2 fruit fly cellular contexts compared by ENCODE assay signal in genomic region chr3R:13888332-13888731, dm6.
TF ChIP-seq lines count a peak whose summit lies in the region.

No protein-coding gene starts in this region.

- no peak for TF ChIP-seq CTCF in whole organism, embryonic (GFP tag; optimal IDR thresholded peaks at IDR 0.05; lab: Kevin White, UChicago)

TF ChIP-seq in whole organism, embryonic, 481 proteins besides CTCF, POLR2A, EP300 and RAD21 (continues in another document):
- no peak for TF ChIP-seq CG30020 (tag; optimal IDR thresholded peaks at IDR 0.05; lab: Kevin White, UChicago)
- no peak for TF ChIP-seq CG6272 (GFP tag; IDR thresholded peaks at IDR 0.05; lab: Robert Waterston, UW)
- TF ChIP-seq amos (GFP tag; IDR thresholded peaks at IDR 0.05; lab: Robert Waterston, UW; ENCODE audit: partially characterized antibody) = no peak
- peak in 1 of 2 experiments; percentile 51 for TF ChIP-seq bsh (GFP tag; optimal IDR thresholded peaks at IDR 0.05; lab: Kevin White, UChicago)
- TF ChIP-seq CG30431 (GFP tag; optimal IDR thresholded peaks at IDR 0.05; lab: Kevin White, UChicago) = no peak
- TF ChIP-seq CG18011 (GFP tag; optimal IDR thresholded peaks at IDR 0.05; lab: Kevin White, UChicago) = no peak
- TF ChIP-seq pum (GFP tag; optimal IDR thresholded peaks at IDR 0.05; lab: Kevin White, UChicago) = no peak
- no peak for TF ChIP-seq B-H2 (GFP tag; optimal IDR thresholded peaks at IDR 0.05; lab: Kevin White, UChicago)
- TF ChIP-seq unpg (GFP tag; optimal IDR thresholded peaks at IDR 0.05; lab: Kevin White, UChicago) = peak; percentile 23
- peak; percentile 5 for TF ChIP-seq CG14710 (tag; optimal IDR thresholded peaks at IDR 0.05; lab: Kevin White, UChicago)
- no peak for TF ChIP-seq PHDP (tag; optimal IDR thresholded peaks at IDR 0.05; lab: Kevin White, UChicago)
- TF ChIP-seq CG10979 (tag; optimal IDR thresholded peaks at IDR 0.05; lab: Kevin White, UChicago) = peak; percentile 35
- TF ChIP-seq nerfin-2 (GFP tag; IDR thresholded peaks at IDR 0.05; lab: Robert Waterston, UW; ENCODE audit: partially characterized antibody) = no peak
- TF ChIP-seq CG15011 (GFP tag; optimal IDR thresholded peaks at IDR 0.05; lab: Kevin White, UChicago) = no peak
- no peak for TF ChIP-seq Tbp (GFP tag; optimal IDR thresholded peaks at IDR 0.05; lab: Kevin White, UChicago)
- TF ChIP-seq jing (GFP tag; optimal IDR thresholded peaks at IDR 0.05; lab: Kevin White, UChicago) = no peak
- no peak for TF ChIP-seq tup (GFP tag; optimal IDR thresholded peaks at IDR 0.05; lab: Kevin White, UChicago)
- TF ChIP-seq CG11085 (GFP tag; IDR thresholded peaks at IDR 0.05; lab: Robert Waterston, UW) = no peak
- TF ChIP-seq Neu2 (GFP tag; optimal IDR thresholded peaks at IDR 0.05; lab: Kevin White, UChicago; ENCODE audit: borderline replicate concordance) = no peak
- no peak for TF ChIP-seq CG17359 (tag; optimal IDR thresholded peaks at IDR 0.05; lab: Kevin White, UChicago)
- no peak for TF ChIP-seq CG4404 (GFP tag; IDR thresholded peaks at IDR 0.05; lab: Robert Waterston, UW)
- TF ChIP-seq CG31441 (GFP tag; IDR thresholded peaks at IDR 0.05; lab: Robert Waterston, UW) = no peak
- TF ChIP-seq CG11247 (GFP tag; IDR thresholded peaks at IDR 0.05; lab: Robert Waterston, UW) = no peak
- TF ChIP-seq salm (tag; optimal IDR thresholded peaks at IDR 0.05; lab: Kevin White, UChicago) = no peak
- TF ChIP-seq Mrtf (GFP tag; IDR thresholded peaks at IDR 0.05; lab: Robert Waterston, UW) = no peak
- TF ChIP-seq grn (GFP tag; optimal IDR thresholded peaks at IDR 0.05; lab: Kevin White, UChicago) = peak; percentile 48
- TF ChIP-seq CG4360 (GFP tag; IDR thresholded peaks at IDR 0.05; lab: Robert Waterston, UW) = no peak
- TF ChIP-seq gsb (GFP tag; IDR thresholded peaks at IDR 0.05; lab: Robert Waterston, UW) = no peak
- TF ChIP-seq Sox102F (GFP tag; optimal IDR thresholded peaks at IDR 0.05; lab: Kevin White, UChicago) = peak; percentile 22
- no peak for TF ChIP-seq ro (GFP tag; IDR thresholded peaks at IDR 0.05; lab: Robert Waterston, UW)
- no peak for TF ChIP-seq psq (GFP tag; optimal IDR thresholded peaks at IDR 0.05; lab: Kevin White, UChicago)
- TF ChIP-seq kay (GFP tag; optimal IDR thresholded peaks at IDR 0.05; lab: Kevin White, UChicago) = no peak
- no peak for TF ChIP-seq sqz (GFP tag; optimal IDR thresholded peaks at IDR 0.05; lab: Kevin White, UChicago)
- TF ChIP-seq Sry-β (GFP tag; optimal IDR thresholded peaks at IDR 0.05; lab: Kevin White, UChicago) = no peak
- TF ChIP-seq slou (GFP tag; optimal IDR thresholded peaks at IDR 0.05; lab: Kevin White, UChicago) = no peak
- TF ChIP-seq CG17829 (tag; optimal IDR thresholded peaks at IDR 0.05; lab: Kevin White, UChicago) = peak; percentile 2
- TF ChIP-seq seq (GFP tag; IDR thresholded peaks at IDR 0.05; lab: Robert Waterston, UW) = no peak
- TF ChIP-seq trh (GFP tag; optimal IDR thresholded peaks at IDR 0.05; lab: Kevin White, UChicago) = no peak
- TF ChIP-seq Ets97D (GFP tag; optimal IDR thresholded peaks at IDR 0.05; lab: Kevin White, UChicago) = no peak
- peak; percentile 40; the same call in 1 of the 3 replicates for TF ChIP-seq CG17361 (GFP tag; IDR thresholded peaks at IDR 0.05; lab: Robert Waterston, UW)
- no peak for TF ChIP-seq sima (GFP tag; optimal IDR thresholded peaks at IDR 0.05; lab: Kevin White, UChicago)
- no peak for TF ChIP-seq Poxn (GFP tag; IDR thresholded peaks at IDR 0.05; lab: Robert Waterston, UW)
- TF ChIP-seq Med (GFP tag; lab: Kevin White, UChicago) = no peak
- no peak for TF ChIP-seq CG15696 (tag; optimal IDR thresholded peaks at IDR 0.05; lab: Kevin White, UChicago)
- TF ChIP-seq ems (GFP tag; optimal IDR thresholded peaks at IDR 0.05; lab: Kevin White, UChicago) = no peak
- TF ChIP-seq CG12219 (GFP tag; optimal IDR thresholded peaks at IDR 0.05; lab: Kevin White, UChicago) = no peak
- peak; percentile 11 for TF ChIP-seq CoRest (tag; optimal IDR thresholded peaks at IDR 0.05; lab: Kevin White, UChicago)
- TF ChIP-seq CG5953 (GFP tag; IDR thresholded peaks at IDR 0.05; lab: Robert Waterston, UW) = no peak

TF ChIP-seq in whole organism, prepupa, 60 proteins besides CTCF, POLR2A, EP300 and RAD21:
- no peak for TF ChIP-seq CG6276 (GFP tag; optimal IDR thresholded peaks at IDR 0.05; lab: Kevin White, UChicago)
- TF ChIP-seq Met (GFP tag; optimal IDR thresholded peaks at IDR 0.05; lab: Kevin White, UChicago) = no peak
- TF ChIP-seq CG31627 (GFP tag; optimal IDR thresholded peaks at IDR 0.05; lab: Kevin White, UChicago) = no peak
- no peak for TF ChIP-seq lz (GFP tag; optimal IDR thresholded peaks at IDR 0.05; lab: Kevin White, UChicago)
- TF ChIP-seq CG16779 (tag; optimal IDR thresholded peaks at IDR 0.05; lab: Kevin White, UChicago) = no peak
- TF ChIP-seq Ets96B (tag; optimal IDR thresholded peaks at IDR 0.05; lab: Kevin White, UChicago) = no peak
- no peak for TF ChIP-seq Eip93F (GFP tag; optimal IDR thresholded peaks at IDR 0.05; lab: Kevin White, UChicago)
- peak; percentile 12 for TF ChIP-seq svp (GFP tag; lab: Kevin White, UChicago)
- peak; percentile 38 for TF ChIP-seq Eip78C (GFP tag; lab: Kevin White, UChicago)
- no peak for TF ChIP-seq cyc (GFP tag; optimal IDR thresholded peaks at IDR 0.05; lab: Kevin White, UChicago)

Comparison
In these comparisons a context has a peak if more than half of its experiments do, and no peak if none do; other contexts are left out.
1. Of the 7 proteins assayed by ChIP-seq in both whole organism, embryonic and whole organism, prepupa: peak only in whole organism, embryonic: Blimp-1 and Sox102F; only in whole organism, prepupa: none; in both: none; in neither: 5.